Worm (Caenorhabditis elegans) whole organism, L2 larva: ENCODE data around the gene gpch-1.
A peak's percentile ranks its signal among the peaks of the same experiment; 100 is the strongest.

Experiments used
- C34F6.9 ChIP-seq: fragments of 150-350 bp; optimal IDR thresholded peaks from 2 replicates; lab custom pipeline; 2014; ENCODE audit warnings: missing biosample characterization, missing genetic modification characterization
- F13H6.1 ChIP-seq: sonication (generic microtip); optimal IDR thresholded peaks from 2 replicates; lab custom pipeline; 2016; ENCODE audit warnings: missing genetic modification characterization, missing compliant biosample characterization
- R02D3.7 ChIP-seq: fragments of 150-350 bp; optimal IDR thresholded peaks from 2 replicates; lab custom pipeline; 2014; ENCODE audit warnings: missing biosample characterization, missing genetic modification characterization
- Y55F3AM.14 ChIP-seq: fragments of 200-800 bp; sonication (Bioruptor generic); optimal IDR thresholded peaks from 2 replicates; lab custom pipeline; 2018; ENCODE audit warnings: mild to moderate bottlenecking, missing genetic modification characterization, missing compliant biosample characterization
- ZK546.5 ChIP-seq: sonication (generic microtip); optimal IDR thresholded peaks from 2 replicates; lab custom pipeline; 2017; ENCODE audit warnings: missing biosample characterization, missing genetic modification characterization
- alr-1 ChIP-seq: fragments of 150-350 bp; optimal IDR thresholded peaks from 2 replicates; lab custom pipeline; 2014; ENCODE audit warnings: missing biosample characterization, missing genetic modification characterization
- aly-2 ChIP-seq: fragments of 150-350 bp; optimal IDR thresholded peaks from 2 replicates; lab custom pipeline; 2014; ENCODE audit warnings: missing biosample characterization, missing genetic modification characterization
- ceh-16 ChIP-seq: fragments of 150-350 bp; optimal IDR thresholded peaks from 2 replicates; lab custom pipeline; 2014; ENCODE audit warnings: missing biosample characterization, missing genetic modification characterization
- ceh-82 ChIP-seq: fragments of 150-350 bp; optimal IDR thresholded peaks from 2 replicates; lab custom pipeline; 2014; ENCODE audit warnings: missing biosample characterization, missing genetic modification characterization
- crh-2 ChIP-seq: sonication (generic microtip); optimal IDR thresholded peaks from 2 replicates; lab custom pipeline; 2017; ENCODE audit warnings: missing biosample characterization, missing genetic modification characterization
- dmd-4 ChIP-seq: sonication (generic microtip); optimal IDR thresholded peaks from 2 replicates; lab custom pipeline; 2017; ENCODE audit warnings: missing biosample characterization, missing genetic modification characterization
- elt-1 ChIP-seq: fragments of 150-350 bp; optimal IDR thresholded peaks from 2 replicates; lab custom pipeline; 2014; ENCODE audit warnings: missing biosample characterization, missing genetic modification characterization
- fos-1 ChIP-seq: fragments of 150-350 bp; optimal IDR thresholded peaks from 2 replicates; lab custom pipeline; 2014; ENCODE audit warnings: missing biosample characterization, missing genetic modification characterization
- gmeb-1 ChIP-seq: fragments of 150-350 bp; optimal IDR thresholded peaks from 2 replicates; lab custom pipeline; 2014; ENCODE audit warnings: missing biosample characterization, missing genetic modification characterization
- lin-11 ChIP-seq: fragments of 150-350 bp; sonication (generic microtip); optimal IDR thresholded peaks from 2 replicates; lab custom pipeline; 2014; ENCODE audit warnings: missing biosample characterization, missing genetic modification characterization, inconsistent platforms, mixed read lengths
- lin-13 ChIP-seq: fragments of 150-350 bp; optimal IDR thresholded peaks from 2 replicates; lab custom pipeline; 2014; ENCODE audit warnings: missing biosample characterization, missing genetic modification reagents, missing genetic modification characterization
- lin-39 ChIP-seq: fragments of 150-350 bp; optimal IDR thresholded peaks from 2 replicates; lab custom pipeline; 2014; ENCODE audit warnings: missing biosample characterization, missing genetic modification reagents, missing genetic modification characterization
- lsy-2 ChIP-seq, 2 experiments: fragments of 150-350 bp in 1 of 2; sonication (generic microtip) in 1 of 2; optimal IDR thresholded peaks; 2 replicates each; lab custom pipeline; 2014 to 2017; ENCODE audit warnings: missing biosample characterization in 2 of 2, missing genetic modification characterization in 2 of 2
- mdl-1 ChIP-seq, 2 experiments: fragments of 150-350 bp in 1 of 2; sonication (generic microtip) in 1 of 2; optimal IDR thresholded peaks; 2 replicates each; lab custom pipeline; 2017; ENCODE audit warnings: missing biosample characterization in 2 of 2, missing genetic modification characterization in 2 of 2
- nhr-10 ChIP-seq: sonication (generic microtip); optimal IDR thresholded peaks from 2 replicates; lab custom pipeline; 2017; ENCODE audit warnings: missing biosample characterization, missing genetic modification characterization
- nhr-11 ChIP-seq: fragments of 150-350 bp; optimal IDR thresholded peaks from 2 replicates; lab custom pipeline; 2014; ENCODE audit warnings: missing biosample characterization, missing genetic modification characterization
- nhr-12 ChIP-seq: fragments of 150-350 bp; optimal IDR thresholded peaks from 2 replicates; lab custom pipeline; 2014; ENCODE audit warnings: missing biosample characterization, missing genetic modification characterization
- nhr-129 ChIP-seq: fragments of 150-350 bp; optimal IDR thresholded peaks from 2 replicates; lab custom pipeline; 2014; ENCODE audit warnings: missing biosample characterization, missing genetic modification characterization
- nhr-21 ChIP-seq: fragments of 150-350 bp; optimal IDR thresholded peaks from 2 replicates; lab custom pipeline; 2014; ENCODE audit warnings: missing biosample characterization, missing genetic modification characterization
- nhr-237 ChIP-seq: fragments of 150-350 bp; optimal IDR thresholded peaks from 2 replicates; lab custom pipeline; 2014; ENCODE audit warnings: missing biosample characterization, missing genetic modification characterization
- nhr-25 ChIP-seq: fragments of 150-350 bp; sonication (generic microtip); optimal IDR thresholded peaks from 3 replicates; lab custom pipeline; 2014; ENCODE audit warnings: missing biosample characterization, missing genetic modification characterization
- nhr-6 ChIP-seq: fragments of 150-350 bp; optimal IDR thresholded peaks from 2 replicates; lab custom pipeline; 2014; ENCODE audit warnings: missing biosample characterization, missing genetic modification characterization
- nhr-77 ChIP-seq: fragments of 150-350 bp; optimal IDR thresholded peaks from 2 replicates; lab custom pipeline; 2014; ENCODE audit warnings: missing biosample characterization, missing genetic modification characterization
- peb-1 ChIP-seq: fragments of 150-350 bp; optimal IDR thresholded peaks from 2 replicates; lab custom pipeline; 2014; ENCODE audit warnings: missing biosample characterization, missing genetic modification characterization
- skn-1 ChIP-seq: sonication (generic microtip); optimal IDR thresholded peaks from 2 replicates; lab custom pipeline; 2017; ENCODE audit warnings: missing biosample characterization, missing genetic modification characterization
- sma-3 ChIP-seq: sonication (generic microtip); optimal IDR thresholded peaks from 2 replicates; lab custom pipeline; 2016; ENCODE audit warnings: missing genetic modification reagents, missing genetic modification characterization, missing compliant biosample characterization
- sma-9 ChIP-seq, 2 experiments: fragments of 150-350 bp in 1 of 2; sonication (generic microtip) in 1 of 2; optimal IDR thresholded peaks; 2 replicates each; lab custom pipeline; 2014 to 2016; ENCODE audit warnings: missing genetic modification characterization in 2 of 2, mild to moderate bottlenecking in 1 of 2, missing biosample characterization in 1 of 2, missing compliant biosample characterization in 1 of 2, missing genetic modification reagents in 1 of 2, moderate library complexity in 1 of 2
- snpc-4 ChIP-seq: fragments of 150-350 bp; optimal IDR thresholded peaks from 2 replicates; lab custom pipeline; 2014; ENCODE audit warnings: missing biosample characterization, missing genetic modification characterization
- unc-39 ChIP-seq: fragments of 150-350 bp; optimal IDR thresholded peaks from 2 replicates; lab custom pipeline; 2014; ENCODE audit warnings: missing biosample characterization, missing genetic modification characterization
- unc-55 ChIP-seq: fragments of 150-350 bp; sonication (generic microtip); optimal IDR thresholded peaks from 3 replicates; lab custom pipeline; 2014; ENCODE audit warnings: missing biosample characterization, missing genetic modification reagents, missing genetic modification characterization
- unc-62 ChIP-seq: fragments of 150-350 bp; optimal IDR thresholded peaks from 2 replicates; lab custom pipeline; 2014; ENCODE audit warnings: missing biosample characterization, missing genetic modification reagents, missing genetic modification characterization
- ztf-1 ChIP-seq: fragments of 200-800 bp; sonication (Bioruptor generic); conservative IDR thresholded peaks from 2 replicates; pipeline ENCODE4 v1.3.6; 2022; ENCODE audit warnings: missing genetic modification characterization, missing compliant biosample characterization
- ztf-4 ChIP-seq: fragments of 150-350 bp; optimal IDR thresholded peaks from 2 replicates; lab custom pipeline; 2014; ENCODE audit warnings: missing biosample characterization, missing genetic modification characterization

gpch-1 gene

DNA sequence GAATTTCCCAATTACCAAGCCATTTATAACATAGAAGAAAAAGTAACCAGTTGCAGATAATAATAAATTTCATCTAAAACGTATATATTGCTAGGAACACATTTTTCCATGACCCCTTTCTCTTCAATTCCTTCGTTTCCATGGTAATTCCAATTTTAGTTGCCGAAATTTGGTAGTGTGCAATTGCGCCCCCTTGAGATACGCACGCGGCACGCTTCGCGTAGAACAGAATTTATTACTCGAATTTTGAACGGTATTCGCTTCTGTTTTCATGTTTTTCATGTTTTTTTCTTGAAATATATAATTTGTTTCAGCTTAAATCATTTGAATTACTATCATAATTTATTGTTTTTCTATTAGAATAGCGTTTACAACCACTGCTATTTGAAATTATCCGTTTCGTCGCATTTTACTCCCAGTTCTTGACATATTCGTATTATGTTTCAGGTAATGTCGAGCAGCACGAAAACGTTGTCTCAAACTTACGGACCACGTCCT lies 4.0 kb upstream of the gpch-1 start, which contains the start of the genes R07E5.17 and snfc-5:
Gene R07E5.17 (minus strand): TSS at position 98 of the 498 bp plus-strand sequence.
Gene snfc-5 (plus strand): TSS at position 448 of the 498 bp plus-strand sequence.
- TF ChIP-seq crh-2: no peak
- TF ChIP-seq C34F6.9 (tag; lab: Kevin White, UChicago): peak; percentile 62
- TF ChIP-seq dmd-4: no peak
- TF ChIP-seq skn-1 (tag; lab: Kevin White, UChicago): no peak
- no peak for TF ChIP-seq alr-1
- no peak for TF ChIP-seq nhr-77 (tag; lab: Kevin White, UChicago)
- TF ChIP-seq nhr-6 (tag; lab: Kevin White, UChicago): no peak
- peak; percentile 42 for TF ChIP-seq nhr-129 (tag; lab: Kevin White, UChicago)
- TF ChIP-seq ceh-16: no peak
- peak; percentile 13 for TF ChIP-seq nhr-25
- TF ChIP-seq nhr-12: no peak
- no peak for TF ChIP-seq lin-39
- no peak for TF ChIP-seq peb-1 (tag; lab: Kevin White, UChicago)
- no peak for TF ChIP-seq F13H6.1 (tag; lab: Kevin White, UChicago)
- TF ChIP-seq unc-55 (GFP tag; lab: Kevin White, UChicago): peak; percentile 56
- TF ChIP-seq ceh-82 (tag; lab: Kevin White, UChicago): no peak
- peak; percentile 33 for TF ChIP-seq snpc-4
- peak; percentile 0 for TF ChIP-seq fos-1 (tag; lab: Kevin White, UChicago)
- no peak for TF ChIP-seq Y55F3AM.14
- TF ChIP-seq ztf-1 (GFP tag; lab: Robert Waterston, UW): no peak

ce11 chrIII:4405986-4406385 lies 2.4 kb upstream of the gpch-1 start, which contains the start of gene rnp-4:
rnp-4 (plus strand) TSS chrIII:4406286.
- no peak for TF ChIP-seq fos-1 (tag; lab: Kevin White, UChicago)
- TF ChIP-seq aly-2 (tag; lab: Kevin White, UChicago): no peak
- no peak for TF ChIP-seq snpc-4
- no peak for TF ChIP-seq ztf-1 (GFP tag; lab: Robert Waterston, UW)
- no peak for TF ChIP-seq ZK546.5 (tag; lab: Kevin White, UChicago)
- no peak for TF ChIP-seq nhr-237
- TF ChIP-seq nhr-10: no peak
- TF ChIP-seq sma-3 (GFP tag; lab: Kevin White, UChicago): no peak
- TF ChIP-seq crh-2: no peak
- no peak for TF ChIP-seq unc-39 (tag; lab: Kevin White, UChicago)
- no peak for TF ChIP-seq ceh-16
- no peak for TF ChIP-seq nhr-6 (tag; lab: Kevin White, UChicago)
- TF ChIP-seq nhr-12: no peak
- no peak for TF ChIP-seq mdl-1 (tag; optimal IDR thresholded peaks at IDR 0.05; lab: Kevin White, UChicago)

ce11 chrIII:4407144-4407543 lies 1.2 kb upstream of the gpch-1 start, which contains the start of gene prdx-3:
prdx-3 (plus strand) TSS chrIII:4407444.
- TF ChIP-seq ztf-4 (tag; lab: Kevin White, UChicago) (no peak), nhr-6 (tag; lab: Kevin White, UChicago) (no peak), unc-62 (GFP tag; lab: Kevin White, UChicago) (no peak), nhr-12 (no peak), gmeb-1 (no peak), nhr-237 (no peak), elt-1 (tag; lab: Kevin White, UChicago) (no peak)

- TF ChIP-seq crh-2 (peak; percentile 22), lin-13 (GFP tag; lab: Kevin White, UChicago) (peak; percentile 43), nhr-12 (no peak), sma-9 (GFP tag; optimal IDR thresholded peaks at IDR 0.05; lab: Kevin White, UChicago) (peak; percentile 95), sma-9 (tag; optimal IDR thresholded peaks at IDR 0.05; lab: Kevin White, UChicago) (no peak), unc-55 (GFP tag; lab: Kevin White, UChicago) (peak; percentile 12), sma-3 (GFP tag; lab: Kevin White, UChicago) (no peak), unc-39 (tag; lab: Kevin White, UChicago) (no peak), lsy-2 (tag; optimal IDR thresholded peaks at IDR 0.05; lab: Kevin White, UChicago) (peak in 1 of 2 experiments; percentile 54), nhr-21 (tag; lab: Kevin White, UChicago) (no peak), lin-11 (tag; lab: Kevin White, UChicago) (no peak), R02D3.7 (tag; lab: Kevin White, UChicago) (no peak), F13H6.1 (tag; lab: Kevin White, UChicago) (peak; percentile 59), lin-39 (no peak), fos-1 (tag; lab: Kevin White, UChicago) (peak; percentile 18), dmd-4 (no peak), C34F6.9 (tag; lab: Kevin White, UChicago) (peak; percentile 57), nhr-129 (tag; lab: Kevin White, UChicago) (peak; percentile 64), gmeb-1 (no peak), nhr-11 (tag; lab: Kevin White, UChicago) (no peak), mdl-1 (tag; optimal IDR thresholded peaks at IDR 0.05; lab: Kevin White, UChicago) (no peak), snpc-4 (peak; percentile 26)
These were observed 4.0 kb downstream of the gpch-1 start for ce11 chrIII:4412108-4413009.
